Fruit fly (Drosophila melanogaster) whole organism, embryonic: ENCODE measurements around the gene CG3071.

Experiments
- Awh ChIP-seq: fragments of 200-800 bp; sonication (Bioruptor generic); IDR thresholded peaks from 2 replicates; pipeline ENCODE4, ENCODE4 v1.3.6; 2022; ENCODE audit warnings: missing biosample characterization, missing genetic modification characterization
- BEAF-32 ChIP-seq: fragments of 200-800 bp; sonication (Bioruptor generic); optimal IDR thresholded peaks from 3 replicates; lab custom pipeline; 2017; ENCODE audit warnings: missing biosample characterization, missing genetic modification characterization, mild to moderate bottlenecking, moderate library complexity, missing genetic modification reagents
- CG10147 ChIP-seq: fragments of 200-800 bp; sonication (Bioruptor generic); optimal IDR thresholded peaks from 2 replicates; lab custom pipeline; 2019; ENCODE audit warnings: missing biosample characterization, mild to moderate bottlenecking, missing genetic modification characterization, moderate library complexity
- CG11695 ChIP-seq: fragments of 200-800 bp; sonication (Bioruptor generic); IDR thresholded peaks from 3 replicates; pipeline ENCODE4 v1.3.6; 2022; ENCODE audit warnings: missing biosample characterization, missing genetic modification characterization
- CG12071 ChIP-seq: fragments of 200-800 bp; sonication (Bioruptor generic); optimal IDR thresholded peaks from 3 replicates; lab custom pipeline; 2018; ENCODE audit warnings: missing biosample characterization, mild to moderate bottlenecking, missing genetic modification characterization
- CG12219 ChIP-seq: fragments of 200-800 bp; sonication (Bioruptor generic); optimal IDR thresholded peaks from 3 replicates; lab custom pipeline; 2018; ENCODE audit warnings: missing biosample characterization, mild to moderate bottlenecking, missing genetic modification characterization
- CG14050 ChIP-seq: fragments of 200-800 bp; sonication (Bioruptor generic); IDR thresholded peaks from 3 replicates; pipeline ENCODE4 v1.3.6; 2022; ENCODE audit warnings: missing biosample characterization, missing genetic modification characterization
- CG15011 ChIP-seq: fragments of 200-800 bp; sonication (Bioruptor generic); optimal IDR thresholded peaks from 3 replicates; lab custom pipeline; 2018; ENCODE audit warnings: missing biosample characterization, mild to moderate bottlenecking, missing genetic modification characterization
- CG17829 ChIP-seq: fragments of 200-800 bp; optimal IDR thresholded peaks from 2 replicates; lab custom pipeline; 2019; ENCODE audit warnings: missing biosample characterization, mild to moderate bottlenecking, missing genetic modification characterization, moderate library complexity
- CG18619 ChIP-seq: fragments of 200-800 bp; sonication (Bioruptor generic); optimal IDR thresholded peaks from 3 replicates; lab custom pipeline; 2017; ENCODE audit warnings: missing biosample characterization, mild to moderate bottlenecking, missing genetic modification characterization
- CG31365 ChIP-seq: fragments of 200-800 bp; sonication (Bioruptor generic); optimal IDR thresholded peaks from 2 replicates; lab custom pipeline; 2018; ENCODE audit warnings: missing biosample characterization, mild to moderate bottlenecking, missing genetic modification characterization
- CG32772 ChIP-seq: fragments of 200-800 bp; sonication (Bioruptor generic); IDR thresholded peaks from 2 replicates; pipeline ENCODE4 v1.3.6; 2022; ENCODE audit warnings: missing biosample characterization, missing genetic modification characterization
- CG4328 ChIP-seq: fragments of 200-800 bp; sonication (Bioruptor generic); optimal IDR thresholded peaks from 3 replicates; lab custom pipeline; 2017; ENCODE audit warnings: missing biosample characterization, missing genetic modification reagents, missing genetic modification characterization
- CG6765 ChIP-seq: fragments of 200-800 bp; sonication (Bioruptor generic); optimal IDR thresholded peaks from 3 replicates; lab custom pipeline; 2017; ENCODE audit warnings: missing biosample characterization, mild to moderate bottlenecking, missing genetic modification characterization
- CG7963 ChIP-seq: fragments of 200-800 bp; sonication (Bioruptor generic); IDR thresholded peaks from 3 replicates; pipeline ENCODE4 v1.3.6; 2022; ENCODE audit warnings: missing biosample characterization, missing genetic modification characterization; ENCODE audit not compliant: partially characterized antibody
- Ets65A ChIP-seq: fragments of 200-800 bp; sonication (Bioruptor generic); peaks from one replicate; lab custom pipeline; 2016; ENCODE audit warnings: missing biosample characterization, missing genetic modification characterization
- HLH3B ChIP-seq: fragments of 200-800 bp; sonication (Bioruptor generic); IDR thresholded peaks from 2 replicates; pipeline ENCODE4 v1.3.6; 2022; ENCODE audit warnings: missing biosample characterization, missing genetic modification characterization
- Hr51 ChIP-seq, 2 experiments: fragments of 200-800 bp; sonication (Bioruptor generic); optimal IDR thresholded peaks; 2 replicates in 1 of 2; 3 replicates in 1 of 2; lab custom pipeline; 2016 to 2018; ENCODE audit warnings: missing biosample characterization in 2 of 2, missing genetic modification characterization in 2 of 2, mild to moderate bottlenecking in 1 of 2, moderate library complexity in 1 of 2
- Mrtf ChIP-seq: fragments of 200-800 bp; sonication (Bioruptor generic); IDR thresholded peaks from 3 replicates; pipeline ENCODE4 v1.3.6; 2022; ENCODE audit warnings: missing biosample characterization, missing genetic modification characterization
- Nf-YA ChIP-seq: fragments of 200-800 bp; sonication (Bioruptor generic); IDR thresholded peaks from 2 replicates; pipeline ENCODE4 v1.3.6; 2022; ENCODE audit warnings: missing biosample characterization, missing genetic modification characterization
- Rfx ChIP-seq: fragments of 200-800 bp; sonication (Bioruptor generic); IDR thresholded peaks from 2 replicates; pipeline ENCODE4 v1.3.6; 2022; ENCODE audit warnings: missing biosample characterization, missing genetic modification characterization
- Rx ChIP-seq: fragments of 200-800 bp; sonication (Bioruptor generic); IDR thresholded peaks from 2 replicates; pipeline ENCODE4 v1.3.6; 2022; ENCODE audit warnings: missing biosample characterization, missing genetic modification characterization
- Spps ChIP-seq: fragments of 200-800 bp; sonication (Bioruptor generic); optimal IDR thresholded peaks from 2 replicates; lab custom pipeline; 2018; ENCODE audit warnings: missing biosample characterization, mild to moderate bottlenecking, missing genetic modification characterization
- Sry-β ChIP-seq: fragments of 200-800 bp; sonication (Bioruptor generic); optimal IDR thresholded peaks from 2 replicates; lab custom pipeline; 2018; ENCODE audit warnings: missing biosample characterization, mild to moderate bottlenecking, missing genetic modification characterization, moderate library complexity
- Taf1 ChIP-seq: fragments of 200-800 bp; sonication (Bioruptor generic); IDR thresholded peaks from 2 replicates; pipeline ENCODE4 v1.3.6; 2022; ENCODE audit warnings: missing biosample characterization, missing genetic modification characterization
- ap ChIP-seq: fragments of 200-800 bp; sonication (Bioruptor generic); IDR thresholded peaks from 2 replicates; pipeline ENCODE4 v1.3.6; 2022; ENCODE audit warnings: missing biosample characterization, missing genetic modification characterization
- az2 ChIP-seq: fragments of 200-800 bp; sonication (Bioruptor generic); optimal IDR thresholded peaks from 3 replicates; lab custom pipeline; 2016; ENCODE audit warnings: missing biosample characterization, missing genetic modification characterization
- bigmax ChIP-seq: fragments of 200-800 bp; sonication (Bioruptor generic); optimal IDR thresholded peaks from 2 replicates; lab custom pipeline; 2018; ENCODE audit warnings: missing biosample characterization, mild to moderate bottlenecking, missing genetic modification characterization
- ci ChIP-seq: fragments of 200-800 bp; sonication (Bioruptor generic); IDR thresholded peaks from 3 replicates; pipeline ENCODE4 v1.3.6; 2022; ENCODE audit warnings: missing biosample characterization, missing genetic modification characterization
- crp ChIP-seq, 2 experiments: fragments of 200-800 bp; sonication (Bioruptor generic); optimal IDR thresholded peaks; 2 replicates in 1 of 2; 3 replicates in 1 of 2; lab custom pipeline; 2017; ENCODE audit warnings: missing biosample characterization in 2 of 2, missing genetic modification characterization in 2 of 2, mild to moderate bottlenecking in 1 of 2, moderate library complexity in 1 of 2
- fd3F ChIP-seq: fragments of 200-800 bp; sonication (Bioruptor generic); optimal IDR thresholded peaks from 2 replicates; lab custom pipeline; 2018; ENCODE audit warnings: missing biosample characterization, mild to moderate bottlenecking, missing genetic modification characterization, moderate library complexity
- fu2 ChIP-seq: fragments of 200-800 bp; sonication (Bioruptor generic); optimal IDR thresholded peaks from 2 replicates; lab custom pipeline; 2016; ENCODE audit warnings: missing biosample characterization, missing genetic modification characterization
- gcm ChIP-seq: fragments of 200-800 bp; sonication (Bioruptor generic); optimal IDR thresholded peaks from 2 replicates; lab custom pipeline; 2019; ENCODE audit warnings: missing biosample characterization, mild to moderate bottlenecking, missing genetic modification characterization, moderate library complexity
- grau ChIP-seq: fragments of 200-800 bp; optimal IDR thresholded peaks from 3 replicates; lab custom pipeline; 2019; ENCODE audit warnings: missing biosample characterization, mild to moderate bottlenecking, missing genetic modification characterization, moderate library complexity
- h ChIP-seq: fragments of >200 bp; optimal IDR thresholded peaks from 2 replicates; lab custom pipeline; 2017
- her ChIP-seq: fragments of 200-800 bp; sonication (Bioruptor generic); optimal IDR thresholded peaks from 2 replicates; lab custom pipeline; 2016; ENCODE audit warnings: missing biosample characterization, missing genetic modification characterization
- insv ChIP-seq, 2 experiments: fragments of 200-800 bp; sonication (Bioruptor generic); optimal IDR thresholded peaks; 3 replicates each; lab custom pipeline; 2016 to 2018; ENCODE audit warnings: missing biosample characterization in 2 of 2, missing genetic modification characterization in 2 of 2
- kni ChIP-seq: fragments of 200-800 bp; sonication (Bioruptor generic); optimal IDR thresholded peaks from 3 replicates; lab custom pipeline; 2017; ENCODE audit warnings: mild to moderate bottlenecking, missing biosample characterization, missing genetic modification reagents, missing genetic modification characterization
- lbe ChIP-seq: fragments of 200-800 bp; sonication (Bioruptor generic); optimal IDR thresholded peaks from 2 replicates; lab custom pipeline; 2016; ENCODE audit warnings: missing biosample characterization, mild to moderate bottlenecking, missing genetic modification characterization
- nerfin-2 ChIP-seq: fragments of 200-800 bp; sonication (Bioruptor generic); IDR thresholded peaks from 2 replicates; pipeline ENCODE4 v1.3.6; 2022; ENCODE audit warnings: missing biosample characterization, missing genetic modification characterization; ENCODE audit not compliant: partially characterized antibody
- nmo ChIP-seq: fragments of 200-800 bp; sonication (Bioruptor generic); optimal IDR thresholded peaks from 2 replicates; lab custom pipeline; 2018; ENCODE audit warnings: missing biosample characterization, mild to moderate bottlenecking, missing genetic modification characterization, moderate library complexity
- org-1 ChIP-seq: fragments of 200-800 bp; sonication (Bioruptor generic); optimal IDR thresholded peaks from 2 replicates; lab custom pipeline; 2017; ENCODE audit warnings: missing biosample characterization, missing genetic modification characterization
- pb ChIP-seq: fragments of 200-800 bp; sonication (Bioruptor generic); optimal IDR thresholded peaks from 3 replicates; lab custom pipeline; 2016; ENCODE audit warnings: missing biosample characterization, missing genetic modification characterization
- peb ChIP-seq: fragments of 200-800 bp; sonication (Bioruptor generic); IDR thresholded peaks from 2 replicates; pipeline ENCODE4 v1.3.6; 2022; ENCODE audit warnings: missing biosample characterization, missing genetic modification characterization
- ranshi ChIP-seq: fragments of 200-800 bp; sonication (Bioruptor generic); IDR thresholded peaks from 2 replicates; pipeline ENCODE4 v1.3.6; 2022; ENCODE audit warnings: missing biosample characterization, missing genetic modification characterization
- stwl ChIP-seq: fragments of 200-800 bp; sonication (Bioruptor generic); optimal IDR thresholded peaks from 3 replicates; lab custom pipeline; 2018; ENCODE audit warnings: missing biosample characterization, mild to moderate bottlenecking, missing genetic modification characterization, moderate library complexity
- tap ChIP-seq: fragments of 200-800 bp; optimal IDR thresholded peaks from 3 replicates; lab custom pipeline; 2019; ENCODE audit warnings: missing biosample characterization, mild to moderate bottlenecking, missing genetic modification characterization, moderate library complexity
- tna ChIP-seq: fragments of 200-800 bp; sonication (Bioruptor generic); IDR thresholded peaks from 2 replicates; pipeline ENCODE4 v1.3.6; 2022; ENCODE audit warnings: missing biosample characterization, missing genetic modification characterization; ENCODE audit not compliant: partially characterized antibody
- yki ChIP-seq: fragments of >200 bp; optimal IDR thresholded peaks from 3 replicates; lab custom pipeline; 2018

CG3071 gene

DNA sequence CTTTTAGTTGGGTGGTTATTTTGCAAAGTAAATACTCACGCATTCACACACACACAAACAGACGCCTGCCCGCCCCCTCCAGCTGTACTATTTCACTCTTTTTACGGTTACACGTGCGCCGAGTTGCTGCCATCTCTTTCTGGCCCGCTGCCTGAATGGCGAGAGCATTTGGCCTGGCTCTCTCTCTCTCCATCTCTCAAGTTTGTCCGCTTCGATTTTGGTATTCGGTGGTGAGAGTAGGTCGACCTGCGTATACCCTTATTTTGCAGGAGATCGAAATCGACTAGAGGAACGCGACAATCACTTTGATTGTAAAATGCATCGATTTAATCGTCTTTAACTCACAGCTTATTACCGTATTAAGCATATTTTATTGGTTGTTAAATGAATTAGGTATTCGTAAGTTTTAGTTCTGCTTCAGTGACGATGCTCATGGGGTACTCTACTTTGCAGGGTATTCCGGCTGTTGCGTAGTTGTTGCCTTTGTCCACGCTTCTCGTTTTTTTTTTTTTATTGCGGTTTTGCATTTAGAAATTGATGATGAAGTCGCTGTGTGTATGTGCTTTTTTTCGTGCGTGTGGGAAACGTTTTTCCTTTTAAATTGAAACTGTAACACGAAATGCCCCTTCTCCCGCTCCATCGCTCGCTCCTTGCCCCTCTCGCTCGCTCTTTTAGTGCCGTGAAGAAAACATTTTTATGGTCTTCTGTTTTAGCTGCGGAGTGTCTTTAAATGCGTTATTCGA lies 41.3 kb downstream of the CG3071 start (continued):
- TF ChIP-seq HLH3B (GFP tag; lab: Robert Waterston, UW) (peak; percentile 87), CG4328 (GFP tag; lab: Kevin White, UChicago) (peak; percentile 70), yki (lab: Kevin White, UChicago) (peak; percentile 67), tna (no peak), Spps (tag; lab: Kevin White, UChicago) (peak; percentile 66), h (lab: Kevin White, UChicago) (no peak), Awh (peak; percentile 82), Sry-β (no peak), CG7963 (GFP tag; lab: Robert Waterston, UW) (no peak), Rx (GFP tag; lab: Robert Waterston, UW) (peak; percentile 73; the same call in 1 of the 2 replicates), CG11695 (GFP tag; lab: Robert Waterston, UW) (peak; percentile 86), az2 (GFP tag; lab: Kevin White, UChicago) (peak; percentile 86), pb (GFP tag; lab: Kevin White, UChicago) (peak; percentile 92), CG15011 (peak; percentile 75), grau (tag; lab: Kevin White, UChicago) (peak; percentile 90), ap (GFP tag; lab: Robert Waterston, UW) (peak; percentile 65), org-1 (GFP tag; lab: Kevin White, UChicago) (peak; percentile 88), CG12219 (GFP tag; lab: Kevin White, UChicago) (peak; percentile 89), CG31365 (tag; lab: Kevin White, UChicago) (peak; percentile 78), her (peak; percentile 91), CG17829 (tag; lab: Kevin White, UChicago) (peak; percentile 83), nerfin-2 (GFP tag; lab: Robert Waterston, UW) (no peak), ranshi (GFP tag; lab: Robert Waterston, UW) (peak; percentile 83), CG32772 (GFP tag; lab: Robert Waterston, UW) (peak; percentile 79), peb (GFP tag; lab: Robert Waterston, UW) (peak; percentile 77; the same call in 1 of the 2 replicates), Rfx (GFP tag; lab: Robert Waterston, UW) (peak; percentile 85), Hr51 (GFP tag; optimal IDR thresholded peaks at IDR 0.05; lab: Kevin White, UChicago) (peak; percentile 89 to 90), fd3F (peak; percentile 75), fu2 (GFP tag; lab: Kevin White, UChicago) (peak; percentile 94), Mrtf (GFP tag; lab: Robert Waterston, UW) (peak; percentile 60; the same call in 1 of the 3 replicates), Ets65A (GFP tag; lab: Kevin White, UChicago) (peak; percentile 99), CG14050 (GFP tag; lab: Robert Waterston, UW) (peak; percentile 83), Nf-YA (GFP tag; lab: Robert Waterston, UW) (peak; percentile 54; the same call in 1 of the 2 replicates), kni (peak; percentile 80), CG10147 (GFP tag; lab: Kevin White, UChicago) (peak; percentile 89), gcm (GFP tag; lab: Kevin White, UChicago) (peak; percentile 83), Taf1 (GFP tag; lab: Robert Waterston, UW) (no peak; the same call in 1 of the 2 replicates), crp (GFP tag; optimal IDR thresholded peaks at IDR 0.05; lab: Kevin White, UChicago) (peak in 1 of 2 experiments; percentile 45), CG18619 (GFP tag; lab: Kevin White, UChicago) (peak; percentile 85), nmo (GFP tag; lab: Kevin White, UChicago) (peak; percentile 91), ci (GFP tag; lab: Robert Waterston, UW) (peak; percentile 84), CG12071 (GFP tag; lab: Kevin White, UChicago) (peak; percentile 89), stwl (no peak), tap (tag; lab: Kevin White, UChicago) (peak; percentile 84), BEAF-32 (GFP tag; lab: Kevin White, UChicago) (no peak), CG6765 (GFP tag; lab: Kevin White, UChicago) (peak; percentile 82), insv (GFP tag; optimal IDR thresholded peaks at IDR 0.05; lab: Kevin White, UChicago) (peak; percentile 18 to 30), bigmax (no peak), lbe (GFP tag; lab: Kevin White, UChicago) (peak; percentile 70)
